Fruit fly (Drosophila melanogaster): ENCODE data around the gene Ype.

- TF ChIP-seq usp (GFP tag; optimal IDR thresholded peaks at IDR 0.05): no peak
- peak in 1 of 2 experiments; percentile 67 for TF ChIP-seq foxo (GFP tag; optimal IDR thresholded peaks at IDR 0.05)
- TF ChIP-seq fru (GFP tag; optimal IDR thresholded peaks at IDR 0.05): peak; percentile 38
- peak; percentile 57 for TF ChIP-seq Sp1 (GFP tag; optimal IDR thresholded peaks at IDR 0.05)
- TF ChIP-seq sage (GFP tag; optimal IDR thresholded peaks at IDR 0.05): peak; percentile 57
- no peak for TF ChIP-seq GATAd (GFP tag; optimal IDR thresholded peaks at IDR 0.05)
Observed at dm6 chrX:13384583-13385342, 2.5 kb downstream of the Ype start, which contains the start of the genes Rbp1-like and Tim9a.
